Worm (Caenorhabditis elegans): ENCODE results near the gene B0507.6.

Gene B0507.6

DNA sequence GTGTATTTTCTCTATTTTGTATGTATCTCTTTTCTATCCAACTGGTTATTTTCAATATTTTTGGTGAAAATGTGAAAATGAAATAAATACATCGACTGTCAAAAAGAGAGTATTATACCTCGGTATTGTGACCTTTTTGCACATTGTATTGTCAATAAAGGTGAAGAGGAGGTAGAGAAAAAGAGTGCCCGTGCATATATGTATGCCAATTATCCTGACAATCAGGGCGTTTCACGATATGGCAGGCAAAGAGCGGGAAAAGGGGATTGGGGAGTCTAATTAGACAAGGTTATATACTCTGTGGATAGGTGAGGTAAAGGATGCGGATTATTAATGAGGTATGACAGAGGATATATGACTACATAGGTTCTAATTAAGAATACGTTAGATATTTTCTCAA is 50.9 kb downstream of the B0507.6 start:
- TF ChIP-seq unc-62 (GFP tag; optimal IDR thresholded peaks at IDR 0.05), result no peak

DNA sequence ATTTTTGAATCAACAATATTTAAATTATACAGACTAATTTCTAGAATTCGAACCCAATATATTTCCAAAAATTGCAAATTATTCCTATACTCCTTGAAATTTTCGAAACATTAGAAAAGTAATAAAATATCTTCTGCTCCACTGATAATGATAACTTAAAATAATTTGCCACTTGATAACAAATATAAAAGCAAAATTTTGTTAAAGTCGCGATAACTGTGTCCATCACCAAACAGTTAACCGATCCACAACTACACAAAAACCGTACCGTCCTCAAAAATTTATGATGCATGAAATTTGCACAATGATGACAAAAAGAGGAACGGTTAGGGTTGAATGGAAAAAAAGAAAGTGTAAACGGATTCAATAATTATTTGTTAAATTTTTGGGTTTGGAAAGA is 52.5 kb downstream of the B0507.6 start:
- TF ChIP-seq unc-62 (GFP tag; optimal IDR thresholded peaks at IDR 0.05), result no peak

DNA sequence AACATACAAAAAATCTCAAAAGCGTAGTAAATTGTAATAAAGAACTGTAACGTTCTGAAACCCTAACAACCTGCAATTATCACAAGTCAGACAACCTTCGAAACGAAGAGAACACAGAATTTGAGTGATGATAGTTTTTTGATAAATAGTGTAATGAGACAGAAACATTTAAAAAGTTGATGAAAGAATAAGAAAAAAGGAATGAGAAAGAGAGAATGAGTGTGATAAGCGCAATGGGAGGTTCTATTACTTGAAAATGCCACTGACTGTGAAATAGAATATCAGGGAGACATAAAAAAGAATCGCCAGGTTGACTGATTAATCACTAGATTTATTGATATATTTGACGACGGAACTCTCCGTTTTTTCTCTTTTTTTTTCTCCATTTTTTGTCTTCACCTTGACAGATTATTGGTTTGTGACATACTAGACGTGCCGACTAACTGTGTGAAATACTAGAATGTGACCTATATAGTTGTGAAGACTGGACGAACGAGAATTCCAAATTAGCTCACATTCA is 53.4 kb downstream of the B0507.6 start:
- no peak for TF ChIP-seq unc-62 (GFP tag; optimal IDR thresholded peaks at IDR 0.05)

Data from whole organism, dauer.